Fruit fly (Drosophila melanogaster) whole organism: ENCODE measurements around the gene CG13060.

Source experiments
- CG8478 ChIP-seq: fragments of >200 bp; optimal IDR thresholded peaks from 2 replicates; lab custom pipeline; 2018; ENCODE audit warnings: inconsistent platforms
- Dll ChIP-seq: fragments of >200 bp; optimal IDR thresholded peaks from 2 replicates; lab custom pipeline; 2017
- EcR ChIP-seq, 2 experiments: fragments of >200 bp; optimal IDR thresholded peaks; 2 replicates each; lab custom pipeline; 2017; ENCODE audit warnings: missing biosample characterization in 2 of 2, missing genetic modification characterization in 2 of 2, missing genetic modification reagents in 2 of 2
- psq ChIP-seq: fragments of >200 bp; optimal IDR thresholded peaks from 2 replicates; lab custom pipeline; 2017
- usp ChIP-seq: fragments of >200 bp; optimal IDR thresholded peaks from 2 replicates; lab custom pipeline; 2017; ENCODE audit warnings: missing biosample characterization, missing genetic modification characterization, mixed read lengths

DNA sequence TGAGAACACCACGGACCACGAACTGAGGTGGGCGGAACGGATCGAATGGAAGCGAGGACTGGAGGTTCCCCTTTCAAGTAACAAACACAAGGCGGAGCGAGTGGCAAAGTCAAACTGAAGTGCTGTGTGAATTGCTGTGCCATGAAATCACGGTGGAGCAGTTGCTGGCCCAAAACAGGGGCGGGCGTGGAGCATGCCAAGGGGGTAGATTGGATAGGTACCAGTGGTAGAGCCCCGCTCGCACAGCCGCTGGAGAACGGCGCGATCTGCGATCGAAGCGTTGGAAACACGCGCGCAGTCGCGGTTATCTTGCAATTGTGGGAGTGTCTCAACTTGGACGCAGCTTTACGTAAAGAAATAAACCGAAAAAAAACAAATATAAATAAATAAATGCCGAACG, 8.1 kb downstream of the CG13060 start, which contains the start of gene CG13038:
- TF ChIP-seq psq (lab: Kevin White, UChicago): no peak
- TF ChIP-seq usp (GFP tag; lab: Kevin White, UChicago): no peak
- TF ChIP-seq Dll: no peak
- no peak for TF ChIP-seq CG8478 (lab: Kevin White, UChicago)
- no peak for TF ChIP-seq EcR (GFP tag; optimal IDR thresholded peaks at IDR 0.05; lab: Kevin White, UChicago)
